Fruit fly (Drosophila melanogaster): ENCODE results near the gene Cad96Ca.

Gene Cad96Ca

DNA sequence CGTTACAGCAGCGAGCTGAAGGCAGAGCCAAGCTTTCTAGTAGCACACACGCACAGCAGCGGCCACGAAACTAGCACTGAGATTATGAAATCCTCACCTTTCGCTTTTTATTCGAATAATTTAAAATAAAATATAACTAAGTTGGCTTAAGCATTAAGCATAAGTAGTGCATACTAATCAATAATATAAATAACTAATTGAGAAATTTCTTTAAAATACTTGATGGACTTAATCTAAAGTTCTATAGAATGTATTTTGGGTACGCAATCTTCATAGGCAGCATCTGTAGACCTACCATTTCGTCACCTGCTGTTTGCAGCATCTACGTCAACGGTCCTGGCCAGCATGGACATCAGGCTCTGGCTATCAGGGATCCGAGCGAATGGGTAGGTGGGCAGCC, 55.7 kb downstream of the Cad96Ca start (continued):
- TF ChIP-seq ind (GFP tag; optimal IDR thresholded peaks at IDR 0.05) (no peak), CrebB (tag; optimal IDR thresholded peaks at IDR 0.05) (no peak), Pdp1 (GFP tag; optimal IDR thresholded peaks at IDR 0.05) (no peak), CG11085 (GFP tag; IDR thresholded peaks at IDR 0.05) (no peak), fd102C (GFP tag; optimal IDR thresholded peaks at IDR 0.05) (no peak), pan (optimal IDR thresholded peaks at IDR 0.05) (no peak), pan (GFP tag; optimal IDR thresholded peaks at IDR 0.05 in 1 of 2, IDR thresholded peaks at IDR 0.05 in 1 of 2) (no peak), CG8388 (GFP tag; optimal IDR thresholded peaks at IDR 0.05) (no peak), ro (GFP tag; IDR thresholded peaks at IDR 0.05) (no peak), CG16863 (GFP tag; optimal IDR thresholded peaks at IDR 0.05) (no peak), ERR (GFP tag; optimal IDR thresholded peaks at IDR 0.05) (no peak), sc (optimal IDR thresholded peaks at IDR 0.05) (no peak), sc (GFP tag; optimal IDR thresholded peaks at IDR 0.05) (no peak), tup (GFP tag; optimal IDR thresholded peaks at IDR 0.05) (no peak), tio (GFP tag; optimal IDR thresholded peaks at IDR 0.05) (no peak), NC2α (GFP tag; optimal IDR thresholded peaks at IDR 0.05) (no peak), CG12071 (GFP tag; optimal IDR thresholded peaks at IDR 0.05) (no peak), Dfd (GFP tag; optimal IDR thresholded peaks at IDR 0.05) (no peak), ac (GFP tag; optimal IDR thresholded peaks at IDR 0.05) (no peak), dmrt11E (tag; optimal IDR thresholded peaks at IDR 0.05) (no peak), CG10543 (GFP tag; optimal IDR thresholded peaks at IDR 0.05) (peak; percentile 54), sna (GFP tag; IDR thresholded peaks at IDR 0.05; ENCODE audit: partially characterized antibody) (no peak), sob (GFP tag; IDR thresholded peaks at IDR 0.05) (no peak), CG4707 (GFP tag; optimal IDR thresholded peaks at IDR 0.05) (no peak), CG12299 (tag; optimal IDR thresholded peaks at IDR 0.05) (no peak), stc (GFP tag; IDR thresholded peaks at IDR 0.05) (no peak), Blimp-1 (GFP tag; optimal IDR thresholded peaks at IDR 0.05) (no peak), chif (GFP tag; optimal IDR thresholded peaks at IDR 0.05) (no peak), exex (tag; optimal IDR thresholded peaks at IDR 0.05) (no peak), CG6765 (GFP tag; optimal IDR thresholded peaks at IDR 0.05) (no peak), CG34224 (GFP tag; IDR thresholded peaks at IDR 0.05; ENCODE audit: partially characterized antibody) (no peak), CG12104 (GFP tag; optimal IDR thresholded peaks at IDR 0.05) (no peak), kni (GFP tag; optimal IDR thresholded peaks at IDR 0.05) (no peak), Hey (tag; optimal IDR thresholded peaks at IDR 0.05) (no peak), CG3726 (GFP tag; IDR thresholded peaks at IDR 0.05) (no peak), Asciz (GFP tag; optimal IDR thresholded peaks at IDR 0.05) (no peak), fu2 (GFP tag; optimal IDR thresholded peaks at IDR 0.05) (no peak), bigmax (GFP tag; optimal IDR thresholded peaks at IDR 0.05) (no peak), p53 (GFP tag; optimal IDR thresholded peaks at IDR 0.05) (no peak), CG10959 (GFP tag; IDR thresholded peaks at IDR 0.05) (no peak), CG17359 (tag; optimal IDR thresholded peaks at IDR 0.05) (peak; percentile 19), CG15479 (GFP tag; optimal IDR thresholded peaks at IDR 0.05) (no peak), CG3407 (GFP tag; optimal IDR thresholded peaks at IDR 0.05) (no peak), Hr3 (GFP tag; optimal IDR thresholded peaks at IDR 0.05) (no peak), Sox102F (GFP tag; optimal IDR thresholded peaks at IDR 0.05) (peak; percentile 4), Ets97D (GFP tag; optimal IDR thresholded peaks at IDR 0.05) (no peak), CG8944 (GFP tag; optimal IDR thresholded peaks at IDR 0.05) (no peak), tap (tag; optimal IDR thresholded peaks at IDR 0.05) (no peak), CG17802 (tag; optimal IDR thresholded peaks at IDR 0.05) (no peak), slp2 (GFP tag; optimal IDR thresholded peaks at IDR 0.05) (no peak), CG15011 (GFP tag; optimal IDR thresholded peaks at IDR 0.05) (no peak), ap (GFP tag; IDR thresholded peaks at IDR 0.05) (no peak)
